Worm (Caenorhabditis elegans) whole organism, early embryonic: ENCODE measurements around the gene cth-1.

Experiments
- B0310.2 ChIP-seq: sonication (generic microtip); optimal IDR thresholded peaks from 2 replicates; lab custom pipeline; 2016; ENCODE audit warnings: mild to moderate bottlenecking, missing genetic modification characterization, missing compliant biosample characterization
- F13C5.2 ChIP-seq: sonication (generic microtip); optimal IDR thresholded peaks from 2 replicates; lab custom pipeline; 2017; ENCODE audit warnings: mild to moderate bottlenecking, missing genetic modification characterization, inconsistent platforms, missing compliant biosample characterization
- aly-1 ChIP-seq: sonication (generic microtip); optimal IDR thresholded peaks from 2 replicates; lab custom pipeline; 2016; ENCODE audit warnings: missing genetic modification characterization, missing compliant biosample characterization
- ama-1 ChIP-seq: fragments of 150-350 bp; optimal IDR thresholded peaks from 2 replicates; lab custom pipeline; 2014
- ceh-13 ChIP-seq: fragments of 200-800 bp; sonication (Bioruptor generic); optimal IDR thresholded peaks from 2 replicates; lab custom pipeline; 2018; ENCODE audit warnings: mild to moderate bottlenecking, missing genetic modification characterization, missing compliant biosample characterization
- ceh-36 ChIP-seq: sonication (generic microtip); optimal IDR thresholded peaks from 2 replicates; lab custom pipeline; 2016; ENCODE audit warnings: missing genetic modification characterization, inconsistent platforms, missing compliant biosample characterization
- ets-7 ChIP-seq: sonication (generic microtip); optimal IDR thresholded peaks from 2 replicates; lab custom pipeline; 2016; ENCODE audit warnings: missing genotype, missing genetic modification characterization, missing compliant biosample characterization
- flt-1 ChIP-seq: fragments of 200-800 bp; sonication (Bioruptor generic); IDR thresholded peaks from 2 replicates; pipeline ENCODE4 v1.3.6; 2022; ENCODE audit warnings: missing genetic modification characterization, missing compliant biosample characterization
- hmbx-1 ChIP-seq: sonication (generic microtip); optimal IDR thresholded peaks from 2 replicates; lab custom pipeline; 2016; ENCODE audit warnings: mild to moderate bottlenecking, missing genetic modification characterization, missing compliant biosample characterization
- hmg-4 ChIP-seq: fragments of 200-800 bp; sonication (Bioruptor generic); optimal IDR thresholded peaks from 2 replicates; lab custom pipeline; 2018; ENCODE audit warnings: mild to moderate bottlenecking, missing genetic modification characterization, missing compliant biosample characterization
- hnd-1 ChIP-seq: sonication (generic microtip); optimal IDR thresholded peaks from 2 replicates; lab custom pipeline; 2016; ENCODE audit warnings: missing genetic modification characterization, missing compliant biosample characterization
- pes-1 ChIP-seq: fragments of 200-800 bp; sonication (Bioruptor generic); IDR thresholded peaks from 2 replicates; pipeline ENCODE4 v1.3.6; 2022; ENCODE audit warnings: missing genetic modification reagents, missing genetic modification characterization, missing compliant biosample characterization
- scrt-1 ChIP-seq: fragments of 200-800 bp; sonication (Bioruptor generic); IDR thresholded peaks from 2 replicates; pipeline ENCODE4 v1.3.6; 2022; ENCODE audit warnings: missing genetic modification characterization, missing compliant biosample characterization
- sea-1 ChIP-seq: fragments of 200-800 bp; sonication (Bioruptor generic); conservative IDR thresholded peaks from 2 replicates; pipeline ENCODE4 v1.3.6; 2022; ENCODE audit warnings: missing genetic modification characterization, missing compliant biosample characterization
- tbx-11 ChIP-seq: fragments of 200-800 bp; sonication (Bioruptor generic); IDR thresholded peaks from 2 replicates; pipeline ENCODE4 v1.3.6; 2022; ENCODE audit warnings: missing genetic modification characterization, missing compliant biosample characterization
- tbx-37 ChIP-seq: fragments of 200-800 bp; sonication (Bioruptor generic); conservative IDR thresholded peaks from 2 replicates; pipeline ENCODE4 v1.3.6; 2022; ENCODE audit warnings: missing genetic modification reagents, missing genetic modification characterization, missing compliant biosample characterization
- tra-4 ChIP-seq: sonication (generic microtip); optimal IDR thresholded peaks from 2 replicates; lab custom pipeline; 2017; ENCODE audit warnings: missing genetic modification characterization, missing compliant biosample characterization

The cth-1 gene

DNA sequence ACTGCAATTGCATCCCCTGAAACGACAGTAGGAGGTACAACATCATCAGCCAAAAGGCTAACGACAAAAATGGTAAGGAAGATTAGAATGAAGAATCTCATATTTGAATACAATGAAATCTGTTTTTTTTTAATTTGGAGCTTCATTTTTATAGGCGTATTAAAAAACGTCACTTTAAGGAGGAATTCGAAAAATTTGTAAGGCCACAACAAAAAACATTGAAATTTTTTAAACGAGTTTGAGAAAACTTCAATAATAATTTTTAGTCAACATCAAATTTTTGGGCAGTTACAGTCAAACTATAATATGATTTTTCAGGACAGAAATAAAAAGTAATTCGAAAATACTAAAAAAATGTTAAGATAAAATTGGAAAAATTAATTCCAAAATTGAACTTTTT lies 37.7 kb upstream of the cth-1 start, which contains the start of gene F14H3.14:
F14H3.14 (minus strand) TSS at position 101 of the 400 bp plus-strand sequence.
- no peak for TF ChIP-seq B0310.2
- no peak for TF ChIP-seq sea-1
- TF ChIP-seq ceh-36, result no peak
- no peak for TF ChIP-seq tbx-37 (GFP tag; lab: Robert Waterston, UW)
- no peak for TF ChIP-seq hnd-1 (tag; lab: Kevin White, UChicago)
- TF ChIP-seq ceh-13, result no peak

DNA sequence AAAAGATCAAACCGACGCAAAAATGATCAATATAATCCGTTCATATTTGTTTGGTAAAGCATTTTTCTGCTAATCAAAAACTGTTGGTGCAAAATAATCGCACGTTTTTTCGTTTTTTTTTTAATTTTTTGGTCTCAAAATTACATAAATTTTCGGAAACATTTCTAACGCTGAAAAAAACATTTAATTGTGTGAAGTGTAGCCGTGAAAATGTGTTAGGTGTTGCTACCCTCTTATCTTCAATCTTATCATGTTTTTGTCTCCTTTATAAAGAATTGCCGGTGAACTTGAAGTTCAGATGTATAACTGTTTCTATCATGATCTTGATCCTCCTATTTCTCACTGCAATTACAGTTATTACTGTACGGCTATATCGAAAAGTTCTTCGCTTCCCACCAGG lies 31.5 kb upstream of the cth-1 start, which contains the start of gene cyp-35D1:
cyp-35D1 (plus strand) TSS at position 301 of the 400 bp plus-strand sequence.
- TF ChIP-seq B0310.2, result no peak
- TF ChIP-seq hmg-4 (GFP tag; lab: Kevin White, UChicago), result no peak
- TF ChIP-seq tbx-37 (GFP tag; lab: Robert Waterston, UW), result no peak
- TF ChIP-seq tra-4 (tag; lab: Kevin White, UChicago), result no peak

DNA sequence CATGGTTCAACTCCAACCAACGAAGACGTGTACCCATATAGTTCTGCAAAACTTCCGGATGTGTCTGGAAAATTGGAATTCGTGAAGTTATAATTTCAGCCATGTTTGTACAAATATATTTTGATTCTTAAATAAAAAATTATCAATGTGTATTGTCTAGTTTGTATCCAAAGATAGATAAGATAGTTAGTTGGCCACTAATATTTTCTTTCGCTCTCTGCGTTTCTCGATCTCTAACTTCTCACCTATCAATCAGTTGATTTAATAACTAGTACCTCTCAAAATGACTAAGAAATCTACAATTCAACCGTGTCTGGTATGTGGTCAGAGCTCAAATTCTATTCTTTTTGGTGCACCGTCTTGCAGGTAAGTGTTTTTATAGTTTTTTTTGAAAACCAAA lies 29.3 kb upstream of the cth-1 start, which contains the start of gene nhr-176:
nhr-176 (plus strand) TSS at position 159 of the 400 bp plus-strand sequence.
- no peak for TF ChIP-seq hmbx-1 (tag; lab: Kevin White, UChicago)

DNA sequence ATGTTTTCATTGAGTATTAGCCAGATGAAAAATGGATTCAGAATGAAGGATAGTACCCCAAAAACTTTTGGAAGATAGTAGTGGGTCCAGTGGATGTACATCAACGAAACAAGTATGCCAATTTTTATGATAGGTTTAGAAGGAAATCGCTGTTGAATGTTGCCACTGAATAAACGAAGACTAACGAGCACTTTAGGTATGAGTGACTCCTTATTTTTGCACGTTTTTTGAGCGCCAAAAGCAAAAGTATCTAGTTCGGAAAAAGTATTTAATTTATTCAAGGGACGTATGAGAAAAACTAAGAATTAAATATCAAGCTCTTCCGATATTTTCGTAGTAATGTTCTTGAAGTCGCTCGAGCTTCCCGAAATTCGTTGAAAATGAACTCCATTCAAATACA lies 26.6 kb upstream of the cth-1 start, which contains the start of gene srj-10:
srj-10 (minus strand) TSS at position 101 of the 400 bp plus-strand sequence.
- TF ChIP-seq tbx-11 (GFP tag; lab: Robert Waterston, UW) (no peak), F13C5.2 (tag; lab: Kevin White, UChicago) (no peak), scrt-1 (GFP tag; lab: Robert Waterston, UW) (no peak)

DNA sequence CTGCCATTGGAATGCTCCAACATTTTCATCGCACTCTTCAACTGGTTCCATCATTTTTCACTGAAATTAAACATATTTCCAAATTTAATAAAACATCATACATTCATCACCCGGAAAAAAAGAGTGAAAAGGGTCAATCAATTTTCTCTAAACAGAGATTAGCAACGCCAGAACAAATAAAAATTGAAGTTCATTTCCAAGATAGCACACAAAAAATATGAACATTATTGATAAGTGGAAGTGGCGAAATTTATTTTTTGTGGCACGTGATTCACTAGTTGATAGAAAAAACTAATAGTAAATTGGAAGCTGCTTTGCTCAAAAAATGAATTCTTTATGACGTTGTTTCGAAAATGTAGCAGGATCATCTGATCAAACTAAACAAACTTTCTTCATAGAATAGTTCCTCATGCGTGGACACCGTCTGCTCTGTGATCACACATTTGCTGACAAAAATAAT lies 25.2 kb upstream of the cth-1 start, which contains the start of the genes F14H3.12 and srj-29:
F14H3.12 (minus strand) TSS at position 74 of the 460 bp plus-strand sequence.
srj-29 (plus strand) TSS at position 410 of the 460 bp plus-strand sequence.
- TF ChIP-seq B0310.2 (no peak), tbx-37 (GFP tag; lab: Robert Waterston, UW) (no peak), pes-1 (GFP tag; lab: Robert Waterston, UW) (no peak), hmg-4 (GFP tag; lab: Kevin White, UChicago) (no peak), F13C5.2 (tag; lab: Kevin White, UChicago) (no peak), aly-1 (no peak), flt-1 (GFP tag; lab: Robert Waterston, UW) (no peak), tbx-11 (GFP tag; lab: Robert Waterston, UW) (no peak), scrt-1 (GFP tag; lab: Robert Waterston, UW) (no peak), sea-1 (no peak), tra-4 (tag; lab: Kevin White, UChicago) (no peak), hmbx-1 (tag; lab: Kevin White, UChicago) (no peak), ama-1 (no peak), ets-7 (tag; lab: Kevin White, UChicago) (no peak), hnd-1 (tag; lab: Kevin White, UChicago) (no peak), ceh-36 (no peak)

DNA sequence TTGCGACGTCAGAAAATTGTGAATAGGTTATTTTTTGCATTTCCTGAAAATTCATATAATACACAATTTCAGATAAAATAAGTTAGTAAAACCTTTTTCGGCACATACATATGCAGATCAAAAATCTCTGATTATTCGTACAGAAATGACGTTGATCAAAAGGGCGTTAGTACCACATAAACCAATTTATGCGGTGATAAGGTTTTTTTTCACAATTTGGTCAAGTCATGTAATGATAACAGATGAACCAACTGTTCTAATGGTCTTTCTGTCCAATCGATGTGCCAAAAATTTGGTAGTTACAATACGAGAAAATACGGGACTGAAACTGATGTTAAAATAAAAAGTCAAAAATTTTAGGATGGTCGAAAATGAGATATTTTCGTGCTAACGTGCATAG lies 20.4 kb upstream of the cth-1 start:
- no peak for TF ChIP-seq hmg-4 (GFP tag; lab: Kevin White, UChicago)
- TF ChIP-seq hmbx-1 (tag; lab: Kevin White, UChicago), result no peak
- TF ChIP-seq scrt-1 (GFP tag; lab: Robert Waterston, UW), result no peak
- TF ChIP-seq ceh-13, result no peak
- TF ChIP-seq pes-1 (GFP tag; lab: Robert Waterston, UW), result no peak
- TF ChIP-seq tbx-37 (GFP tag; lab: Robert Waterston, UW), result no peak
- TF ChIP-seq hnd-1 (tag; lab: Kevin White, UChicago), result no peak
- TF ChIP-seq flt-1 (GFP tag; lab: Robert Waterston, UW), result no peak
- no peak for TF ChIP-seq ceh-36
- TF ChIP-seq tra-4 (tag; lab: Kevin White, UChicago), result no peak
- no peak for TF ChIP-seq tbx-11 (GFP tag; lab: Robert Waterston, UW)
- no peak for TF ChIP-seq ets-7 (tag; lab: Kevin White, UChicago)
- no peak for TF ChIP-seq F13C5.2 (tag; lab: Kevin White, UChicago)
- no peak for TF ChIP-seq ama-1
- no peak for TF ChIP-seq B0310.2

DNA sequence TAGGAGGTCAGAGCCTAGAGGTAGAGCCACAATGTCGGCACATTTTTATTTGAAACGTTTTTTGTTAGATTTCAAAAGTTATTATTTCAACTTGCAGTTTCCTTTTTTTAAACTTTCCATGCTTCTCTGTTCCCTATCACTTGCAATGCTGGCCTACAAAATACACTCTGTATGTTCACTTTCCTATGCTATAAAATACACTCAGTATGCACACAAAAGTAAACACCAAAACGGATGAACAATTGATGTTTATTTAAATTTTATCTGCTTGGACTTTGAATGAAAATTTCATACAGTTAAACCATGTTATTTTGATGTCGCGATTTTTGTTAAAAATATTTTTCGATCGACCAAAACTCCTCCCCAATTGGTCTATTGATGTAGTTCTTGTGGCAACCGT lies 19.8 kb upstream of the cth-1 start:
- TF ChIP-seq ceh-36, result no peak
- TF ChIP-seq ceh-13, result no peak
- no peak for TF ChIP-seq scrt-1 (GFP tag; lab: Robert Waterston, UW)
- no peak for TF ChIP-seq pes-1 (GFP tag; lab: Robert Waterston, UW)
- TF ChIP-seq ets-7 (tag; lab: Kevin White, UChicago), result no peak
- no peak for TF ChIP-seq sea-1
- no peak for TF ChIP-seq tbx-37 (GFP tag; lab: Robert Waterston, UW)
- TF ChIP-seq hmbx-1 (tag; lab: Kevin White, UChicago), result no peak
- no peak for TF ChIP-seq hnd-1 (tag; lab: Kevin White, UChicago)
- TF ChIP-seq F13C5.2 (tag; lab: Kevin White, UChicago), result no peak
- no peak for TF ChIP-seq B0310.2
- no peak for TF ChIP-seq hmg-4 (GFP tag; lab: Kevin White, UChicago)
- no peak for TF ChIP-seq tbx-11 (GFP tag; lab: Robert Waterston, UW)
- TF ChIP-seq ama-1, result no peak
- TF ChIP-seq tra-4 (tag; lab: Kevin White, UChicago), result no peak
- no peak for TF ChIP-seq aly-1
- TF ChIP-seq flt-1 (GFP tag; lab: Robert Waterston, UW), result no peak

DNA sequence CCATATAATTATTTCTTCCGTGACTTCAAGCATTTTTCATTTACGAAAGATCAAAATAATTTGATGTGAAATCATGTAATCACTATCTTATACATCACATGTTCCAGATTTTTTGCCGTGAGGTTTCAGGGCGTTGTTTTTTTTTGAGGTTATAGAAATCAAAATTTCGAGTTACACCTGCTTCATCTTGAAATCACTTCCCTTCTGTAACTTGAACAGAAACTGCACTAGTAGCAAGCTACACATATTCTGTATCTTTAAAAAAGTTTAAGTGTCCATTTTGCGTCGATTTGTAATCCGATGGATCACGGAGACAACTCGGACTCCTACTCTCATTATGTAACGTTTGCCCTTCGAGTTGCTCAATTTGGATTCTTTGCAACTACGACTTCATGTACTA lies 9.8 kb upstream of the cth-1 start, which contains the start of gene F22B8.3:
F22B8.3 (plus strand) TSS at position 301 of the 400 bp plus-strand sequence.
- no peak for TF ChIP-seq flt-1 (GFP tag; lab: Robert Waterston, UW)
- TF ChIP-seq aly-1, result no peak
- TF ChIP-seq ceh-36, result no peak
- TF ChIP-seq ama-1, result no peak
- TF ChIP-seq ceh-13, result no peak
- no peak for TF ChIP-seq hnd-1 (tag; lab: Kevin White, UChicago)
